Worm (Caenorhabditis elegans): ENCODE data around the gene R10D12.10.

Gene R10D12.10

ce11 chrV:13934545-13934944 is 23.6 kb downstream of the R10D12.10 start, which contains the start of gene R10D12.1:
R10D12.1 (minus strand) TSS chrV:13934645.
- no peak for TF ChIP-seq nhr-11 (tag; optimal IDR thresholded peaks at IDR 0.05)
- TF ChIP-seq odd-2 (tag; optimal IDR thresholded peaks at IDR 0.05), result no peak
- no peak for TF ChIP-seq dmd-4 (tag; optimal IDR thresholded peaks at IDR 0.05; ENCODE audit: borderline replicate concordance)
- TF ChIP-seq ceh-31 (tag; optimal IDR thresholded peaks at IDR 0.05), result no peak
- TF ChIP-seq pax-1 (tag; optimal IDR thresholded peaks at IDR 0.05), result no peak

DNA sequence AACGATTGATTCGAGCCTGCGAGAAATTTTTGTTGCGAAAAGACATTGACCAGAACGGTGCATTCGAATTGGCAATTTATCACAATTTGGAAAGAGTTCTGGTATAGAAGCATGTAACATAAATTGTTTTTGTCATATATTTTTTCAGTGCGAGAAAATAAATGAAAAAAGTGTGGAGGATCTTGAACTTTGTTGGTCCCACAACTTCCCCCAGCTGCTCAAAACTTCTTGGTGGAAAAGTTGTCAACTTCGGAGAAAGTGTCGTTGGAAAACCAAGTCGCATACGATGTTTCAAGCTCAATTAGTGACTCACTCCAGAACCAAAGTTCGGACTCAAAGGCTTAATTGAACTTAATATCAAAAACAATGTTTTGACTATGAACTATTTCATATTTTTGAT is 26.2 kb downstream of the R10D12.10 start:
- TF ChIP-seq unc-86 (tag; optimal IDR thresholded peaks at IDR 0.05) (no peak), ceh-30 (tag; optimal IDR thresholded peaks at IDR 0.05) (no peak)

DNA sequence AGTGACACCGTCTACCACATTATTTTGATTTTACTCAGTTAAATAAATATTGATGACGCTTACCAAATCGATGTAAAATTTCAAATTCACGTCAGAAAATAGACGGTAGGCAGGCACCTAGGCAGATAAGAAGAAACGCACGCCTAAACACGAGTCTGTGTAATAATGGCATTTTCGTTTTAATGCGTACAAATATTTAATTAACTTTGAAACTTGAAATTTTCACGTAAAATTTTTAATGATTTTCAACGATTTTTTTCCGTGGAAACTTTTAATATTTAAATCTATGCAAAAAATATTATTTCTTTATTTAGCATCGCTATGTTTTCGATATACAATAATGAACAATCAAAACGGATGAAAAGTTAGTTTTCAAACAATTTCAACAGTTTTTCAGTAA is 26.9 kb downstream of the R10D12.10 start, which contains the start of gene C06B3.16:
C06B3.16 (plus strand) TSS at position 301 of the 400 bp plus-strand sequence.
- TF ChIP-seq pros-1 (tag; optimal IDR thresholded peaks at IDR 0.05), result no peak
- TF ChIP-seq ceh-48 (tag; optimal IDR thresholded peaks at IDR 0.05), result no peak
- no peak for TF ChIP-seq ceh-18 (tag; optimal IDR thresholded peaks at IDR 0.05)
- no peak for TF ChIP-seq mec-3 (tag; optimal IDR thresholded peaks at IDR 0.05; ENCODE audit: borderline replicate concordance)

DNA sequence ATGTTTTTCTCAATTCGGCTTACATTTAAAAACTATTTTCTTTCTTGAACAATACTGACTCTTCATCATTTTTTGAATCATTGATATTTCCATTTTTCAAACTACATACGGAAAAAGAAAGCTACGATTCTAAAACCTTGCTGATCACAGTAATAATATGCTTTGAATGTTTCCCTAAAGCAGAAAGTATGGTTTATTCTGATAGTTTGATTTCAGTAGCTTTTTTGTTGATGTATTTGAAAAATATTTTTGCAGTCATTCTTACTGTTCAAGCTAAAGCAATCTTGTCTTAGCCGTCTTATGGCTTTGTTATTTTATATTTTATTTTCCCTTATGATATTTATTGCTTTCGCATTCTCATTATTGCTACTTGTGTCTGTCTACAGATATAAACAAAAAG is 28.6 kb downstream of the R10D12.10 start, which contains the start of gene srxa-13:
srxa-13 (plus strand) TSS at position 301 of the 400 bp plus-strand sequence.
- TF ChIP-seq hlh-15 (tag; optimal IDR thresholded peaks at IDR 0.05) (no peak), lin-11 (tag; optimal IDR thresholded peaks at IDR 0.05) (no peak), ceh-18 (tag; optimal IDR thresholded peaks at IDR 0.05) (no peak), nhr-11 (tag; optimal IDR thresholded peaks at IDR 0.05) (no peak), ceh-34 (tag; optimal IDR thresholded peaks at IDR 0.05) (no peak), F13H6.1 (tag; optimal IDR thresholded peaks at IDR 0.05) (no peak), ceh-24 (tag; optimal IDR thresholded peaks at IDR 0.05) (no peak), Y22D7AL.16 (tag; optimal IDR thresholded peaks at IDR 0.05) (no peak), K02D7.2 (tag; optimal IDR thresholded peaks at IDR 0.05) (no peak), ceh-45 (GFP tag; IDR thresholded peaks at IDR 0.05) (no peak), lim-6 (tag; optimal IDR thresholded peaks at IDR 0.05) (no peak), C38D4.7 (GFP tag; optimal IDR thresholded peaks at IDR 0.05) (no peak), syd-9 (tag; optimal IDR thresholded peaks at IDR 0.05) (no peak), ref-2 (tag; optimal IDR thresholded peaks at IDR 0.05) (no peak), che-1 (tag; optimal IDR thresholded peaks at IDR 0.05) (no peak), pqm-1 (tag; optimal IDR thresholded peaks at IDR 0.05) (no peak), sdc-2 (tag; optimal IDR thresholded peaks at IDR 0.05) (no peak), ceh-30 (tag; optimal IDR thresholded peaks at IDR 0.05) (no peak), dmd-4 (tag; optimal IDR thresholded peaks at IDR 0.05; ENCODE audit: borderline replicate concordance) (no peak)

DNA sequence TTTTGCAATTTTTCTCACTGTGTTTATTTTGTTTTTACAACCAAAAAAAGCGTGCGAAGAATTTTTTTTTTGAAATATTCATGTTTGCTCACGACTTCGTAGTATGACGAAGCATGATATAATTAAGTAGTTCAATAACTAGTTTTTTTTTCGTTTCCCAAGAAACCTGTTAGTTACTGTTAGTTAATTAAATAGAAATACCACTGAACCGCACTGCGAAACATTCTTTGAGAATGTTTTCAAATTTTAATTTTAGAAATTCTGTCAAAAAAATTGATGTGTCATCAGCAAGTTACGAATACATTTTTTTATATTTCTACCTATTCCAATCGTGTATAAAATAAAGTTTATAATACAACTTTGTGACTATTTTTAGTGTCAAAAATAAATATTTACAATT is 31.7 kb downstream of the R10D12.10 start, which contains the start of gene srxa-12:
srxa-12 (plus strand) TSS at position 301 of the 400 bp plus-strand sequence.
- TF ChIP-seq nfya-1 (tag; optimal IDR thresholded peaks at IDR 0.05), result no peak
- no peak for TF ChIP-seq ztf-16 (tag; optimal IDR thresholded peaks at IDR 0.05)
- no peak for TF ChIP-seq pat-9 (tag; optimal IDR thresholded peaks at IDR 0.05)
- TF ChIP-seq hlh-8 (tag; optimal IDR thresholded peaks at IDR 0.05), result no peak
- TF ChIP-seq fkh-6 (tag; optimal IDR thresholded peaks at IDR 0.05), result no peak
- no peak for TF ChIP-seq pax-1 (tag; optimal IDR thresholded peaks at IDR 0.05)

- TF ChIP-seq ceh-6 (GFP tag; optimal IDR thresholded peaks at IDR 0.05) (no peak), F13H6.1 (tag; optimal IDR thresholded peaks at IDR 0.05) (no peak)
These were observed 34.3 kb downstream of the R10D12.10 start, which contains the start of gene srxa-11 for ce11 chrV:13923851-13924250. srxa-11 (plus strand) TSS chrV:13924151.
